Fruit fly (Drosophila melanogaster): ENCODE results near the gene wake.

wake gene

DNA sequence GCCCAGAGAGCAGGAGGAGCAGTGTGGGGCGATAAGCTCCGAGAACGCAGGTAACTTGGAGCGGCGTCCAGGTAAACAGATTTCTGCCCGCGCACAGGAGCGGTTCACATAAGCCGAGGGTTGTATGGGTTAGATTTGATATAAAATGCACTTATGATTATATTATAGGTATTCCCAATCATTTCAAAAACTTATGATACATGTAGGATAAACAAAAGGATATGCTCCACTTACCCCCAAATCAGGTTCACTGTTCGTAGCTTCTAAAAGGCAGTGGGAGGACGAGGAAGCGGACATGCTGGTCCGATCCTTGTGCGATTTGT lies 3.1 kb upstream of the wake start:
- TF ChIP-seq ttk (optimal IDR thresholded peaks at IDR 0.05) (no peak), insv (optimal IDR thresholded peaks at IDR 0.05) (no peak)

dm6 chr3R:22638604-22639238 lies 887 bp upstream of the wake start:
- TF ChIP-seq Myc (optimal IDR thresholded peaks at IDR 0.05) (no peak), h (optimal IDR thresholded peaks at IDR 0.05) (no peak), ttk (optimal IDR thresholded peaks at IDR 0.05) (no peak), Sin3A (optimal IDR thresholded peaks at IDR 0.05) (no peak), insv (optimal IDR thresholded peaks at IDR 0.05) (no peak), psq (optimal IDR thresholded peaks at IDR 0.05) (no peak)

DNA sequence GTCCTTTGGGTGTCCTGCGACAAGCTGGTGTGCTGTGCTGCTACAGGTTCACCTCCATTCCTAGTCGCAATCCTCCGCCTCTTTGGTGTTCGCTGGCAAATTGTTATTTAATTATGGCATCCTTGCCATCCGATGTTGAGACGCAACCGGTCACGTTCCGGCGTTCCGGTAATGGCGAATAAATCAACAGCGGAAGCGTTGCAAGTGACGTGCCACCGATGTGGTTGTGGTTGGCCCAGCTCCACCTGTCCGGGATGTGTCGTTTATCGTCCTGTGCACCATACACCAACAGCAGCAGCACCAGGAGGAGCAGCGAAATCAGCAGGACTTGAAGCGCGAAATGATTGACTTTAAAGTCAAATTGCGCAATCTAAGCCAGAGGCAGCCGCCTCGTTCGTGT lies 10.3 kb downstream of the wake start:
- TF ChIP-seq Myc (optimal IDR thresholded peaks at IDR 0.05) (no peak), insv (optimal IDR thresholded peaks at IDR 0.05) (no peak), psq (optimal IDR thresholded peaks at IDR 0.05) (no peak), h (optimal IDR thresholded peaks at IDR 0.05) (no peak), Sin3A (optimal IDR thresholded peaks at IDR 0.05) (no peak), ttk (optimal IDR thresholded peaks at IDR 0.05) (no peak)

dm6 chr3R:22663115-22663514 lies 23.5 kb downstream of the wake start:
- TF ChIP-seq h (optimal IDR thresholded peaks at IDR 0.05) (no peak), insv (optimal IDR thresholded peaks at IDR 0.05) (no peak), psq (optimal IDR thresholded peaks at IDR 0.05) (no peak), ttk (optimal IDR thresholded peaks at IDR 0.05) (no peak), Myc (optimal IDR thresholded peaks at IDR 0.05) (no peak), Sin3A (optimal IDR thresholded peaks at IDR 0.05) (no peak)

DNA sequence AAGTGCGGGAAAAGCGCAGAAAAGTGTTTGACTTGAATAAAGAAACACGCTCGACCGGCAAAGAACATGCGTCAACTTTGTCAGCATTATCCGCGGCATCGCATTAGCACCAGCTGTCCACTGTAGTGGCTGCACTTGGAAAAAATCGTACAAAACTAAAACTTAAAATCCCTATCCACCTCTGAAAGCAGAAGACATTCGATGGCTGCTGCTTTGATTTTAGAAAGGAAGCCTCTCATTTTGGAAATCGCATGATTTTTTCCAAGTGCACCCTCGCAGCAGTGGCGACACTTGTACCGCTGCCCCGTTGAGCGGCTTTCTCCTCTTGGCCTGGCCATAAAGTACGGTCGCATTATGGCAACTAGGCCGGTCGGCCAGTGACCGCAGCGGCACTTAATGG lies 24.7 kb downstream of the wake start:
- TF ChIP-seq psq (optimal IDR thresholded peaks at IDR 0.05): no peak
- no peak for TF ChIP-seq Sin3A (optimal IDR thresholded peaks at IDR 0.05)
- no peak for TF ChIP-seq h (optimal IDR thresholded peaks at IDR 0.05)
- TF ChIP-seq Myc (optimal IDR thresholded peaks at IDR 0.05): no peak
- TF ChIP-seq insv (optimal IDR thresholded peaks at IDR 0.05): no peak
- TF ChIP-seq ttk (optimal IDR thresholded peaks at IDR 0.05): no peak

dm6 chr3R:22666449-22667283 lies 27.1 kb downstream of the wake start:
- TF ChIP-seq Sin3A (optimal IDR thresholded peaks at IDR 0.05): no peak
- no peak for TF ChIP-seq insv (optimal IDR thresholded peaks at IDR 0.05)
- TF ChIP-seq h (optimal IDR thresholded peaks at IDR 0.05): no peak
- TF ChIP-seq ttk (optimal IDR thresholded peaks at IDR 0.05): no peak
- no peak for TF ChIP-seq Myc (optimal IDR thresholded peaks at IDR 0.05)
- no peak for TF ChIP-seq psq (optimal IDR thresholded peaks at IDR 0.05)

DNA sequence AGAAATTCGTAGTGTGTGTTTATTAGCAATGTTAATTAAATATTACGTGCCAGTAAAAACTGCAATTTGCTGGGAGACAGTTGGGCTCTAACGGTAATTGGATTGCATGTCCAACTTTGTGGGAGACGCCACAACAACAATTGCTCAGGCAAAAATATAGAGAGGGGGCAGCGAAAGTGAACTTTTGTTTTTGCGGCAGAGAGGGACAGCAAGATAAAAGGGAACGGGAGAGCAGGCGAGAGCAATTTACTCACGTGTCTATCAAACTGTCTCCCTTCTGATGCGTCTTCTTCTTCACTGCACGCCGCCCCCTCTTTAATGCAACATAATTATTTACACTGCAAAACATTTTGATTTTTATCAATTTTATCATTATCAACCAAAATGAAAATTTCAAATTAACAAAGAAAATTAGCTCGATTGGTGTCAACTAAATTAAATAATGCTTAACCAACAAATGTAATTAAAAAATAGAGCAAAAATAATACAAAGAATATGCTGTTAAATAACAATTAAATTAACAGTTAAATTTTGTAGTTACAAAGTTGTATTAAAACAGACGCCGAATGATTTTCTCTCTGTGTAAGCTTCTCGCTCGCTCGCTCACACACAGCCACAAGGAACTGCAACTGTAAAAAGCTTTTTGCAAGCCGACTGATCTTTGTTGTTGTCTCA lies 27.8 kb downstream of the wake start:
- TF ChIP-seq h (optimal IDR thresholded peaks at IDR 0.05): no peak
- no peak for TF ChIP-seq Sin3A (optimal IDR thresholded peaks at IDR 0.05)
- no peak for TF ChIP-seq psq (optimal IDR thresholded peaks at IDR 0.05)
- no peak for TF ChIP-seq insv (optimal IDR thresholded peaks at IDR 0.05)
- no peak for TF ChIP-seq ttk (optimal IDR thresholded peaks at IDR 0.05)
- no peak for TF ChIP-seq Myc (optimal IDR thresholded peaks at IDR 0.05)

dm6 chr3R:22667959-22668316 lies 28.3 kb downstream of the wake start:
- no peak for TF ChIP-seq Sin3A (optimal IDR thresholded peaks at IDR 0.05)
- TF ChIP-seq psq (optimal IDR thresholded peaks at IDR 0.05): no peak
- no peak for TF ChIP-seq h (optimal IDR thresholded peaks at IDR 0.05)
- no peak for TF ChIP-seq ttk (optimal IDR thresholded peaks at IDR 0.05)
- no peak for TF ChIP-seq insv (optimal IDR thresholded peaks at IDR 0.05)
- no peak for TF ChIP-seq Myc (optimal IDR thresholded peaks at IDR 0.05)

DNA sequence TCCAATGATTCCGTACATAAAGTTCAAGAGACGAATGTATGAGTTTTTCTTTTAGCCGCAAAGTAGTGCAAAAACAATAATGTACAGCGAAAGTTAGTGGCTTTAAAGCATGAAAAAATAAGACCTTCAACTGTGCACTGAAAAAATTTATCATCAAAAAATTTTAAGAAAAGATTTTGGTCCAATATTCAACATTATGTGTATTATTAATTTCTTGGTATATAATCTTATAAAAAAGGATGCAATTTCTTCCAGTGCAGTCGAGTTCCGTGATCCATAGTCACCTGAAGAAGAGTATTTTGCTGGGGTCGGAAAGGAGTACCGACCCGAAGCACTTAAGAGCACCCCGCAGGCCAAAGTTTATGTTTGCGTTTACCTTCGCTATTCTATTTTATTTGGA lies 29.0 kb downstream of the wake start:
- TF ChIP-seq psq (optimal IDR thresholded peaks at IDR 0.05): no peak
- no peak for TF ChIP-seq Myc (optimal IDR thresholded peaks at IDR 0.05)
- no peak for TF ChIP-seq ttk (optimal IDR thresholded peaks at IDR 0.05)
- TF ChIP-seq h (optimal IDR thresholded peaks at IDR 0.05): no peak
- TF ChIP-seq insv (optimal IDR thresholded peaks at IDR 0.05): no peak
- TF ChIP-seq Sin3A (optimal IDR thresholded peaks at IDR 0.05): no peak

DNA sequence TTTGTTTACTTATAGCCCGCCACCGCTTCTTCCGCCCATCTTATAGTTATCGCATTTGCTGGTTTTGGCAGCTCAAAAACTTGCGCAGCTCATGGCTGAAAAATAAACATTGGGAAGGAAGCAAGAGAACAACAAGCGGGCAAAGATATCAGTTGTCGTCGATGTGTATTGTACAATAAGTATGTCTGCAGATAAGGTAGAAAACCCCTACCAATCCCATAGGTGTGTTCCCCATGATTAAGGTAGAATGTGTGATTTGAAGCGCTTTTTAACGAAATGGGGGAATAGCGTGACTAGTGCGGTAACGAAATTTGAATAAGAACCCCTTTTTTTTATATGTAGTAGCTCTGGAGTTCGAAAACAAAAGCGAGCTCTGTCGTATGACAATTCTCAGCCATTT lies 29.5 kb downstream of the wake start:
- TF ChIP-seq ttk (optimal IDR thresholded peaks at IDR 0.05) (no peak), Myc (optimal IDR thresholded peaks at IDR 0.05) (no peak)

dm6 chr3R:22669789-22670426 lies 30.3 kb downstream of the wake start:
- TF ChIP-seq psq (optimal IDR thresholded peaks at IDR 0.05) (no peak), insv (optimal IDR thresholded peaks at IDR 0.05) (no peak), ttk (optimal IDR thresholded peaks at IDR 0.05) (no peak), h (optimal IDR thresholded peaks at IDR 0.05) (no peak), Myc (optimal IDR thresholded peaks at IDR 0.05) (no peak), Sin3A (optimal IDR thresholded peaks at IDR 0.05) (no peak)

- TF ChIP-seq Myc (optimal IDR thresholded peaks at IDR 0.05) (no peak), psq (optimal IDR thresholded peaks at IDR 0.05) (no peak), insv (optimal IDR thresholded peaks at IDR 0.05) (no peak), ttk (optimal IDR thresholded peaks at IDR 0.05) (no peak), Sin3A (optimal IDR thresholded peaks at IDR 0.05) (no peak), h (optimal IDR thresholded peaks at IDR 0.05) (no peak)
Measured at dm6 chr3R:22672695-22673346, 33.2 kb downstream of the wake start.

Data from Kc167 (cell line).